Worm (Caenorhabditis elegans): ENCODE data around the gene yju-2.
A peak's percentile ranks its signal among the peaks of the same experiment; 100 is the strongest.

yju-2 gene

DNA sequence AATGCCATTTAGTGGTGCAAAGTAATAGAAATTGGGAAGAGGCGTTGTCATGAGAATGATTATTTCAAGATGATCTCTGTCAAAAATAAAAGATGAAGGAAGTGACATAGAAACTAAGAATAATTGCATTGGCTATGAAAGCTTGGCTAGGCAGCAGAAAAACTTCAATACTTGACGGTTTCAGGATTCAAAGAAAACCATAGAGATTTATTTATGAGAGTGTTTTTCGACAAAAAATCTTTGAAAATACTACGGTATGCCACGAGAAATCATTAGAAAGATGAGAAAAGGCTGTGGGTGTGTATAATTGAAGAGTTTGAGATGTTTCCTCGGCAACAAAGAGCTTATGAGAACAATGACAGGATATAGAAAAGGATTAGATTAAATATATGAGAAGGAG, 1.3 kb downstream of the yju-2 start, which contains the start of gene F37C12.14:
Gene F37C12.14, minus strand, starts transcription at position 101 of the 400 bp plus-strand sequence.
- TF ChIP-seq cebp-1 (GFP tag; IDR thresholded peaks at IDR 0.05) = no peak
- TF ChIP-seq cebp-1 (tag; optimal IDR thresholded peaks at IDR 0.05) = no peak
- no peak for TF ChIP-seq lin-26 (GFP tag; IDR thresholded peaks at IDR 0.05)
- no peak for TF ChIP-seq nhr-27 (tag; optimal IDR thresholded peaks at IDR 0.05)
- no peak for TF ChIP-seq C17E4.6 (GFP tag; IDR thresholded peaks at IDR 0.05)
- no peak for TF ChIP-seq attf-5 (GFP tag; optimal IDR thresholded peaks at IDR 0.05)
- TF ChIP-seq bed-1 (GFP tag; IDR thresholded peaks at IDR 0.05) = no peak
- TF ChIP-seq attf-3 (GFP tag; conservative IDR thresholded peaks at IDR 0.05) = no peak
- TF ChIP-seq F22D6.2 (tag; optimal IDR thresholded peaks at IDR 0.05) = no peak
- TF ChIP-seq rpc-1 (optimal IDR thresholded peaks at IDR 0.05) = no peak
- no peak for TF ChIP-seq rpc-1 (tag; optimal IDR thresholded peaks at IDR 0.05)
- TF ChIP-seq madf-3 (GFP tag; IDR thresholded peaks at IDR 0.05) = no peak
- no peak for TF ChIP-seq ceh-100 (GFP tag; IDR thresholded peaks at IDR 0.05)
- no peak for TF ChIP-seq nfya-1 (tag; optimal IDR thresholded peaks at IDR 0.05; ENCODE audit: borderline replicate concordance, insufficient read depth)
- TF ChIP-seq F57A8.1 (GFP tag; optimal IDR thresholded peaks at IDR 0.05) = no peak
- no peak for TF ChIP-seq Y95B8A.8 (GFP tag; IDR thresholded peaks at IDR 0.05)
- TF ChIP-seq him-1 (tag; optimal IDR thresholded peaks at IDR 0.05) = no peak
- TF ChIP-seq ceh-27 (GFP tag; optimal IDR thresholded peaks at IDR 0.05) = no peak
- no peak for TF ChIP-seq pha-4 (tag; optimal IDR thresholded peaks at IDR 0.05)
- no peak for TF ChIP-seq aptf-2 (GFP tag; conservative IDR thresholded peaks at IDR 0.05)
- TF ChIP-seq F10E7.11 (tag; optimal IDR thresholded peaks at IDR 0.05) = no peak
- no peak for TF ChIP-seq unc-130 (GFP tag; optimal IDR thresholded peaks at IDR 0.05)

DNA sequence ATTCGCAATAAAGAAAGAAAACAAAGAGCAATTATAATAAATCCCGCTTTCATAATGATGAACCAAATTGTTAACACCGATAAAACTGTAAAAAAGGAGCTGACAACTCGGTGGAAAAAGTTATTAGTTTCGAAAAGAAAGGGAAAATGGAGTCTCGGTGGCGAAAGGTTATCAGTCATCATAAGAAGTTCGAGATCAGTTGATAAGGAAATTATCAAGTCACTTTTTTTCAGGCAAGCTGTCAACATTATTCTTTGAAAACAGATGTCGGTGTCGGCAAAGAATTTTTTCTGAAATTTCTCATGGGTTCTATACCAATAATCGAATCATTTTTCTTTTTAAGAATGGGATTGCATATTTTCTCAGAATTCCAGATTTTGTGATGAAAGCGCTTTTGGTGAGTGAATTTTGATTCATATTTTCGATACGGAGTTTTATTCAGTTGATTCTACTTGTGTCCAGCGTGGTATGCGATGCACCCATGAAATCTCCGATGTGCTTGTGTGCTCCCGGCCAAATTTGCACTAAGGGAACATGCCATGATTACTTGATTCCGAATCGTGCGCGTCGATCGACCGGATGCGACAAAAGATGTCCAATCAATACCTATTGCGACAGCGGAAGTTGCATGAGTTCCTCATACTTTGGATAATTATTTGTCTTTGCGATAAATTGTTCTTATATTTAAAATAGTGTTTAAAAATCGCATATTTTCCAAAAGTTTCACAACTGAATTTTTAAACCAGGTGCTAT, 4.3 kb downstream of the yju-2 start, which contains the start of the genes F37C12.21 and F37C12.10:
Gene F37C12.21, plus strand, starts transcription at position 58 of the 753 bp plus-strand sequence.
Gene F37C12.10, minus strand, starts transcription at position 85 of the 753 bp plus-strand sequence.
- TF ChIP-seq egl-44 (GFP tag; IDR thresholded peaks at IDR 0.05) (no peak), cebp-2 (GFP tag; IDR thresholded peaks at IDR 0.05) (0 out of 2 replicates have a peak, but pooled peaks have one; percentile 63), F55B11.4 (tag; optimal IDR thresholded peaks at IDR 0.05; ENCODE audit: borderline replicate concordance, insufficient read depth) (no peak), zim-3 (tag; optimal IDR thresholded peaks at IDR 0.05) (no peak), C06A6.2 (GFP tag; conservative IDR thresholded peaks at IDR 0.05) (no peak), ceh-79 (tag; optimal IDR thresholded peaks at IDR 0.05) (no peak), B0019.2 (GFP tag; conservative IDR thresholded peaks at IDR 0.05) (no peak), hrde-1 (tag; optimal IDR thresholded peaks at IDR 0.05; ENCODE audit: borderline replicate concordance) (no peak), nhr-27 (tag; optimal IDR thresholded peaks at IDR 0.05) (no peak), mxl-1 (tag; optimal IDR thresholded peaks at IDR 0.05) (no peak), ceh-100 (GFP tag; IDR thresholded peaks at IDR 0.05) (no peak), unc-62 (GFP tag; optimal IDR thresholded peaks at IDR 0.05) (no peak), snpc-4 (GFP tag; optimal IDR thresholded peaks at IDR 0.05) (no peak), snpc-4 (tag; optimal IDR thresholded peaks at IDR 0.05) (no peak), rec-8 (tag; optimal IDR thresholded peaks at IDR 0.05) (no peak), dox-1 (GFP tag; IDR thresholded peaks at IDR 0.05) (peak; percentile 51), nfyb-1 (GFP tag; IDR thresholded peaks at IDR 0.05) (0 out of 2 replicates have a peak, but pooled peaks have one; percentile 8), ama-1 (optimal IDR thresholded peaks at IDR 0.05) (no peak), ama-1 (GFP tag; optimal IDR thresholded peaks at IDR 0.05) (peak in 1 of 2 experiments; percentile 25), mes-4 (tag; optimal IDR thresholded peaks at IDR 0.05) (no peak), aptf-3 (GFP tag; IDR thresholded peaks at IDR 0.05) (0 out of 2 replicates have a peak, but pooled peaks have one; percentile 17), ceh-27 (GFP tag; optimal IDR thresholded peaks at IDR 0.05) (no peak), ceh-91 (GFP tag; IDR thresholded peaks at IDR 0.05) (no peak), ztf-18 (tag; optimal IDR thresholded peaks at IDR 0.05) (no peak), hsf-1 (GFP tag; IDR thresholded peaks at IDR 0.05) (peak; percentile 48; the same call in 1 of the 2 replicates), atf-7 (tag; optimal IDR thresholded peaks at IDR 0.05) (no peak), him-1 (tag; optimal IDR thresholded peaks at IDR 0.05) (no peak), F23B12.7 (tag; optimal IDR thresholded peaks at IDR 0.05; ENCODE audit: insufficient read depth) (no peak), repo-1 (tag; optimal IDR thresholded peaks at IDR 0.05) (peak; percentile 47), rpc-1 (optimal IDR thresholded peaks at IDR 0.05) (no peak), rpc-1 (tag; optimal IDR thresholded peaks at IDR 0.05) (no peak)
